Worm (Caenorhabditis elegans) whole organism, L1 larva: Measurements from ENCODE around the gene C05B5.12.

ENCODE experiments used
- ceh-82 ChIP-seq, 3 experiments: fragments of 150-350 bp in 1 of 3; sonication (generic microtip) in 2 of 3; optimal IDR thresholded peaks; 2 replicates each; lab custom pipeline; 2014 to 2017; ENCODE audit warnings: missing biosample characterization in 3 of 3, missing genetic modification characterization in 3 of 3
- ces-1 ChIP-seq: fragments of 150-350 bp; optimal IDR thresholded peaks from 2 replicates; lab custom pipeline; 2014; ENCODE audit warnings: missing biosample characterization, missing genetic modification reagents, missing genetic modification characterization
- fkh-4 ChIP-seq: sonication (generic microtip); optimal IDR thresholded peaks from 2 replicates; lab custom pipeline; 2016; ENCODE audit warnings: missing compliant biosample characterization, missing genetic modification characterization, borderline replicate concordance
- fos-1 ChIP-seq: fragments of 150-350 bp; optimal IDR thresholded peaks from 2 replicates; lab custom pipeline; 2014; ENCODE audit warnings: missing biosample characterization, missing genetic modification characterization
- nhr-237 ChIP-seq: fragments of 150-350 bp; optimal IDR thresholded peaks from 2 replicates; lab custom pipeline; 2014; ENCODE audit warnings: missing biosample characterization, missing genetic modification characterization
- snpc-4 ChIP-seq: fragments of 150-350 bp; optimal IDR thresholded peaks from 2 replicates; lab custom pipeline; 2014; ENCODE audit warnings: missing biosample characterization, missing genetic modification characterization

ce11 chrIII:9972192-9972811 is 14.9 kb upstream of the C05B5.12 start:
- TF ChIP-seq fos-1 (tag; lab: Kevin White, UChicago) (no peak), ces-1 (GFP tag; lab: Kevin White, UChicago) (no peak), nhr-237 (no peak), snpc-4 (tag; lab: Kevin White, UChicago) (no peak), fkh-4 (tag; lab: Kevin White, UChicago) (peak; percentile 71), ceh-82 (tag; optimal IDR thresholded peaks at IDR 0.05; lab: Kevin White, UChicago) (no peak)
